Worm (Caenorhabditis elegans) whole organism, young adult: ENCODE measurements around the gene npp-3.

Experiments
- F57C9.4 ChIP-seq: sonication (generic microtip); optimal IDR thresholded peaks from 2 replicates; lab custom pipeline; 2017; ENCODE audit warnings: mild to moderate bottlenecking, missing genetic modification characterization, missing compliant biosample characterization
- ceh-27 ChIP-seq: fragments of 200-800 bp; sonication (Bioruptor generic); optimal IDR thresholded peaks from 2 replicates; lab custom pipeline; 2018; ENCODE audit warnings: mild to moderate bottlenecking, missing genetic modification characterization, moderate library complexity, missing compliant biosample characterization
- snpc-4 ChIP-seq, 5 experiments: fragments of 150-350 bp in 1 of 5; sonication (generic microtip) in 4 of 5; optimal IDR thresholded peaks; 2 replicates each; lab custom pipeline; 2014 to 2018; ENCODE audit warnings: missing genetic modification characterization in 5 of 5, missing biosample characterization in 3 of 5, antibody characterized with exemption in 2 of 5, mild to moderate bottlenecking in 2 of 5, missing compliant biosample characterization in 2 of 5, missing genotype in 2 of 5, moderate library complexity in 2 of 5, missing genetic modification reagents in 1 of 5

- no peak for TF ChIP-seq snpc-4 (GFP tag; optimal IDR thresholded peaks at IDR 0.05; lab: Kevin White, UChicago)
- TF ChIP-seq snpc-4 (tag; optimal IDR thresholded peaks at IDR 0.05; lab: Kevin White, UChicago), result no peak
- no peak for TF ChIP-seq ceh-27
- no peak for TF ChIP-seq F57C9.4 (tag; lab: Kevin White, UChicago)
These were observed 41.4 kb upstream of the npp-3 start, which contains the start of the genes vps-15 and hmg-12 for ce11 chrII:11915770-11916554.
